Worm (Caenorhabditis elegans): ENCODE results near the gene kin-29.

Gene kin-29

DNA sequence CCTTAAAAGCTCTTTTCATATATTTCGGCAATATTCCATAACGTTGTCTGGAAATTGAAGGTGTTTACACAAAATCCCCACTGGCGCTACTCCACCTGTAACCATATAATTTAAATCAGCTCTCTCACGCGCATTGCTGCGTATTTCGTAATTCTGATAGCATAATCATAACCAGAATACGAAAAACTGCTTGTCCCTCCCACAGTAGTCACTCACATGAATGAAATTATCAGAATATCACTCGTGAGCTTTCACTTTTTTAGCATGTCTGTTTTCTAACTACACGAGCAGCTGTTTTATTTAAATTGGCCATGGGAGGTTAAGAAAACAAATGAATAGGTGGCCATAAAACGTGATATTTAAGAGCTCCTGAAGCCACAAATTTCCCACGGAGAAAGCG lies 32.5 kb downstream of the kin-29 start:
- TF ChIP-seq nhr-11 (tag; optimal IDR thresholded peaks at IDR 0.05) (peak; percentile 49), nhr-237 (tag; optimal IDR thresholded peaks at IDR 0.05) (no peak), hif-1 (tag; optimal IDR thresholded peaks at IDR 0.05) (no peak), daf-12 (tag; optimal IDR thresholded peaks at IDR 0.05) (no peak), F49E8.2 (tag; optimal IDR thresholded peaks at IDR 0.05; ENCODE audit: borderline replicate concordance) (no peak), F10B5.3 (tag; optimal IDR thresholded peaks at IDR 0.05) (no peak), nhr-28 (tag; optimal IDR thresholded peaks at IDR 0.05) (no peak), snpc-1.2 (GFP tag; IDR thresholded peaks at IDR 0.05) (no peak), egl-43 (GFP tag; IDR thresholded peaks at IDR 0.05) (no peak), ceh-32 (tag; optimal IDR thresholded peaks at IDR 0.05; ENCODE audit: poor library complexity) (no peak), fkh-10 (GFP tag; optimal IDR thresholded peaks at IDR 0.05) (peak; percentile 7), Y5F2A.4 (GFP tag; optimal IDR thresholded peaks at IDR 0.05) (no peak), aha-1 (tag) (peak; percentile 64)

DNA sequence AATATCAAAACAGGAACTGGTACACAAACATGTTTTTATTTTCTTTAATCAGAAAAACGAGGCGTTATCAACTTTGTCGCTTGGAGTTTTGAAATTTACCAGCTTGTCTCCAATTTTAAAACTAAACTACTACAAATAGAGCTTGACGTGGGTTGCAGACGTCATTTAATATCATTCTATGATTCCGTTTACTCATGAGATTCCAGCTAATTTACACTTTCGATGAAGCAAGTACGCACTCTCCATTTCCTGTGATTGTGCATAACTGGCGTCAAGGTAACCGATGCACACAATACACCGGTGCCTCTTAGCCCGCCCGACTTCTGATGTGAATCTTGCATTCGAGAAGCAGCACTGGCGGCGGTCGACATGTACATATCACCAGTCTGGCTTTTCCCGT lies 33.3 kb downstream of the kin-29 start:
- no peak for TF ChIP-seq ZK546.5 (tag; optimal IDR thresholded peaks at IDR 0.05)
- TF ChIP-seq nhr-11 (tag; optimal IDR thresholded peaks at IDR 0.05) = peak; percentile 35

DNA sequence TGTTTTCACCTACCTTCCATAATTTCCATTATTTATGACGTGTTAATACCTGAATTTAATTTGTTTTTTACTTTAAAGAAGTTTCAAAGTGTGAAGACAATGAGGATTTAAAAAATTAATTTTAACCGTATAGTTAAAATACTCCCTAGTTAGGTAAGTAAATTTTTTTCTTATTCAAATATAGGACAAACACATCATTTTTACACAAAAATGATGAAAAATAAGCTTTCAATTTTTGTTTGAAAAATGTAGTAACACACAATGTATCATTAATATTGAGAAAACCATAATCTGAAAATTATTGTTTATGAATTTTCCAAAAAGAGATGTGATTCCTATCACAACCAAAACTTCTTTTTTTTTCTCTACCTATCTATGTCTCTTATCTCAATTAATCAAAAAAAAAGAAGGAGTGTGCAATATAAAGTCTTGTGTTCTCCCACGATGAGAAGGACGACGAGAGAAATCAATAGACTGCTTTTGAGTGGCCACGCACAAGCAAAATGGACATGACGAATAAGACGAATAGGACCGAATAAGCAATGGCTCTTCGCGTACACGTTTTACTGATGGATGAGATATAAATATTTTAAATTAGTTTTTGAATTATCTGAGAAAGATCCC lies 38.0 kb downstream of the kin-29 start, which contains the start of gene C14A11.6:
Gene C14A11.6 (minus strand): TSS at position 51 of the 624 bp plus-strand sequence.
- TF ChIP-seq egl-43 (GFP tag; IDR thresholded peaks at IDR 0.05) (no peak), zag-1 (tag; optimal IDR thresholded peaks at IDR 0.05) (no peak), daf-16 (GFP tag; optimal IDR thresholded peaks at IDR 0.05) (no peak), daf-16 (tag; optimal IDR thresholded peaks at IDR 0.05) (peak; percentile 18), fkh-10 (GFP tag; optimal IDR thresholded peaks at IDR 0.05) (peak; percentile 55), mdl-1 (tag; optimal IDR thresholded peaks at IDR 0.05) (peak in 1 of 2 experiments; percentile 19), mep-1 (tag; optimal IDR thresholded peaks at IDR 0.05) (peak; percentile 11), hlh-30 (tag; optimal IDR thresholded peaks at IDR 0.05; ENCODE audit: insufficient read depth) (peak; percentile 63), dve-1 (tag; optimal IDR thresholded peaks at IDR 0.05; ENCODE audit: insufficient read depth) (peak; percentile 51), tag-97 (GFP tag; IDR thresholded peaks at IDR 0.05) (no peak)

DNA sequence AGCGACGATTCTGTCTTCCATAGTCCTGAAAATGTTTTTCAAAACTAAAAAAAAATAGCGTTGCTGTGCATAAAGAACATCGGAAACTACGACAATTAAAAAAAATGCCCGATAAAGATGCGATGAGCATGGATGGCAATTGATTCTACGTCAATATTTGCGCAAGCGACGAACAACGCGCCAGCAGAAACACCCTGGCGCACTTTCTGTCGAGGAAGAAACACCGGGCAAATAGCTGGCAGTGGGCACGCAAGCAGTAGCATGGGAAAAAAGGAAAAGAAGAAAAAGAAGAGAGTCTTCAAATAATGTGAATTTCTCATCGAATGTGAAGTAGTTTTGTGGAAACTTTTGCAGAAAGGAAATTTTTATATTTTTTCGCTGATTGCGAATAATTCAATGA lies 42.6 kb downstream of the kin-29 start, which contains the start of gene C14A11.9:
Gene C14A11.9 (minus strand): TSS at position 27 of the 400 bp plus-strand sequence.
- TF ChIP-seq spr-1 (tag; optimal IDR thresholded peaks at IDR 0.05) (peak; percentile 87), ZK546.5 (tag; optimal IDR thresholded peaks at IDR 0.05) (no peak), ces-1 (GFP tag; optimal IDR thresholded peaks at IDR 0.05) (no peak), mxl-2 (GFP tag; conservative IDR thresholded peaks at IDR 0.05) (no peak), skn-1 (tag; optimal IDR thresholded peaks at IDR 0.05) (no peak), F49E8.2 (tag; optimal IDR thresholded peaks at IDR 0.05; ENCODE audit: borderline replicate concordance) (no peak), mep-1 (tag; optimal IDR thresholded peaks at IDR 0.05) (peak; percentile 96), hmg-1.1 (GFP tag; IDR thresholded peaks at IDR 0.05) (peak; percentile 95), hif-1 (tag; optimal IDR thresholded peaks at IDR 0.05) (peak; percentile 32 to 82), F10B5.3 (tag; optimal IDR thresholded peaks at IDR 0.05) (peak; percentile 77), nhr-42 (GFP tag; IDR thresholded peaks at IDR 0.05) (peak; percentile 90), arid-1 (GFP tag; conservative IDR thresholded peaks at IDR 0.05) (no peak), ceh-82 (tag; optimal IDR thresholded peaks at IDR 0.05) (no peak), fos-1 (tag; optimal IDR thresholded peaks at IDR 0.05) (no peak), daf-8 (GFP tag; IDR thresholded peaks at IDR 0.05) (no peak), lsy-2 (tag; optimal IDR thresholded peaks at IDR 0.05) (peak in 1 of 2 experiments; percentile 90), egl-43 (GFP tag; IDR thresholded peaks at IDR 0.05) (no peak), hlh-11 (tag; optimal IDR thresholded peaks at IDR 0.05) (peak; percentile 88), R02D3.7 (tag; optimal IDR thresholded peaks at IDR 0.05) (no peak), madf-5 (GFP tag; IDR thresholded peaks at IDR 0.05) (no peak), F44E2.7 (GFP tag; IDR thresholded peaks at IDR 0.05) (no peak), mdl-1 (tag; optimal IDR thresholded peaks at IDR 0.05) (peak in 1 of 2 experiments; percentile 58), nhr-28 (tag; optimal IDR thresholded peaks at IDR 0.05) (peak; percentile 59), zag-1 (tag; optimal IDR thresholded peaks at IDR 0.05) (no peak), lin-39 (tag; optimal IDR thresholded peaks at IDR 0.05) (no peak), dve-1 (tag; optimal IDR thresholded peaks at IDR 0.05; ENCODE audit: insufficient read depth) (peak; percentile 94), nhr-25 (tag; optimal IDR thresholded peaks at IDR 0.05; ENCODE audit: borderline replicate concordance, insufficient read depth) (peak; percentile 62), nhr-11 (tag; optimal IDR thresholded peaks at IDR 0.05) (peak; percentile 88), aha-1 (tag) (peak; percentile 99), unc-62 (GFP tag; optimal IDR thresholded peaks at IDR 0.05 in 1 of 2) (peak in 1 of 2 experiments; percentile 90), unc-62 (tag; optimal IDR thresholded peaks at IDR 0.05) (no peak), lin-1 (GFP tag; IDR thresholded peaks at IDR 0.05) (no peak), ceh-44 (GFP tag; IDR thresholded peaks at IDR 0.05) (0 out of 2 replicates have a peak, but pooled peaks have one; percentile 22)

Measured in whole organism, L4 larva.